Fruit fly (Drosophila melanogaster) whole organism, wandering third instar larva: ENCODE results near the gene Ir11a.

ENCODE experiments used
- Abd-B ChIP-seq: fragments of >200 bp; optimal IDR thresholded peaks from 2 replicates; lab custom pipeline; 2017; ENCODE audit warnings: missing biosample characterization, missing genetic modification characterization
- CG32264 ChIP-seq: fragments of 200-800 bp; sonication (Bioruptor generic); optimal IDR thresholded peaks from 2 replicates; lab custom pipeline; 2016; ENCODE audit warnings: missing biosample characterization, missing genetic modification characterization
- CG9705 ChIP-seq: fragments of 200-800 bp; sonication (Bioruptor generic); optimal IDR thresholded peaks from 2 replicates; lab custom pipeline; 2018; ENCODE audit warnings: missing biosample characterization, mild to moderate bottlenecking, missing genetic modification characterization
- CrebA ChIP-seq: fragments of 200-800 bp; sonication (Bioruptor generic); optimal IDR thresholded peaks from 2 replicates; lab custom pipeline; 2016; ENCODE audit warnings: missing biosample characterization, mild to moderate bottlenecking, missing genetic modification characterization, borderline replicate concordance
- Dfd ChIP-seq: fragments of >200 bp; optimal IDR thresholded peaks from 2 replicates; lab custom pipeline; 2017; ENCODE audit warnings: missing biosample characterization, missing genetic modification characterization
- Dif ChIP-seq: fragments of 200-275, 200-300 bp; sonication (Bioruptor generic); optimal IDR thresholded peaks from 2 replicates; lab custom pipeline; 2018; ENCODE audit warnings: missing biosample characterization, missing genetic modification characterization; ENCODE audit not compliant: partially characterized antibody
- GATAd ChIP-seq: sonication (Bioruptor generic); optimal IDR thresholded peaks from 2 replicates; lab custom pipeline; 2016; ENCODE audit warnings: missing biosample characterization, missing genetic modification characterization
- HLH106 ChIP-seq: fragments of 200-800 bp; optimal IDR thresholded peaks from 3 replicates; lab custom pipeline; 2019; ENCODE audit warnings: missing biosample characterization, mild to moderate bottlenecking, missing genetic modification characterization, moderate library complexity
- Hr78 ChIP-seq: fragments of >200 bp; optimal IDR thresholded peaks from 2 replicates; lab custom pipeline; 2017; ENCODE audit warnings: missing biosample characterization, missing genetic modification characterization
- Hr83 ChIP-seq: fragments of 200-300 bp; sonication (Bioruptor generic); optimal IDR thresholded peaks from 2 replicates; lab custom pipeline; 2016; ENCODE audit warnings: missing biosample characterization, mild to moderate bottlenecking, missing genetic modification characterization, moderate library complexity; ENCODE audit not compliant: poor library complexity, severe bottlenecking
- Jra ChIP-seq: sonication (Bioruptor generic); optimal IDR thresholded peaks from 2 replicates; lab custom pipeline; 2016; ENCODE audit warnings: missing biosample characterization, missing genetic modification characterization
- Mio ChIP-seq: sonication (Bioruptor generic); optimal IDR thresholded peaks from 2 replicates; lab custom pipeline; 2016; ENCODE audit warnings: missing biosample characterization, missing genetic modification characterization
- Myc ChIP-seq: fragments of >200 bp; optimal IDR thresholded peaks from 2 replicates; lab custom pipeline; 2017
- N ChIP-seq: fragments of >200 bp; optimal IDR thresholded peaks from 2 replicates; lab custom pipeline; 2018; ENCODE audit warnings: missing biosample characterization, missing external identifiers, missing genetic modification characterization
- OdsH ChIP-seq: fragments of 200-800 bp; sonication (Bioruptor generic); optimal IDR thresholded peaks from 2 replicates; lab custom pipeline; 2016; ENCODE audit warnings: missing biosample characterization, mild to moderate bottlenecking, missing genetic modification characterization
- Rel ChIP-seq, 2 experiments: fragments of 200-800 bp; sonication (Bioruptor generic) in 1 of 2; optimal IDR thresholded peaks; 2 replicates in 1 of 2; 3 replicates in 1 of 2; lab custom pipeline; 2016 to 2019; ENCODE audit warnings: mild to moderate bottlenecking in 2 of 2, missing biosample characterization in 2 of 2, missing genetic modification characterization in 2 of 2, moderate library complexity in 1 of 2
- Sp1 ChIP-seq: fragments of 200-800 bp; sonication (Bioruptor generic); optimal IDR thresholded peaks from 3 replicates; lab custom pipeline; 2019; ENCODE audit warnings: missing biosample characterization, mild to moderate bottlenecking, missing genetic modification characterization, moderate library complexity
- Vsx2 ChIP-seq: fragments of 200-300, 225-300 bp; sonication (Bioruptor generic); optimal IDR thresholded peaks from 2 replicates; lab custom pipeline; 2018; ENCODE audit warnings: missing biosample characterization, missing genetic modification characterization; ENCODE audit not compliant: partially characterized antibody
- br ChIP-seq: fragments of 200-800 bp; sonication (Bioruptor generic); optimal IDR thresholded peaks from 2 replicates; lab custom pipeline; 2016; ENCODE audit warnings: missing biosample characterization, missing genetic modification characterization
- dl ChIP-seq, 2 experiments: fragments of 175-275, 200-275 bp in 1 of 2; fragments of 200-275 bp in 1 of 2; sonication (Bioruptor generic); optimal IDR thresholded peaks; lab custom pipeline; 2018; ENCODE audit warnings: mild to moderate bottlenecking in 2 of 2, missing biosample characterization in 2 of 2, missing genetic modification characterization in 2 of 2, moderate library complexity in 2 of 2; ENCODE audit not compliant: partially characterized antibody in 2 of 2, insufficient read depth in 1 of 2
- dsf ChIP-seq: sonication (Bioruptor generic); optimal IDR thresholded peaks from 2 replicates; lab custom pipeline; 2016; ENCODE audit warnings: missing biosample characterization, missing genetic modification characterization, borderline replicate concordance
- ey ChIP-seq: fragments of 200-800 bp; sonication (Bioruptor generic); optimal IDR thresholded peaks from 2 replicates; lab custom pipeline; 2016; ENCODE audit warnings: missing biosample characterization, missing genetic modification characterization
- foxo ChIP-seq, 2 experiments: fragments of 200-800 bp; sonication (Bioruptor generic); optimal IDR thresholded peaks; 2 replicates in 1 of 2; 3 replicates in 1 of 2; lab custom pipeline; 2016 to 2017; ENCODE audit warnings: missing biosample characterization in 2 of 2, missing genetic modification characterization in 2 of 2
- fru ChIP-seq: fragments of 200-800 bp; sonication (Bioruptor generic); optimal IDR thresholded peaks from 3 replicates; lab custom pipeline; 2016; ENCODE audit warnings: missing biosample characterization, mild to moderate bottlenecking, missing genetic modification characterization
- h ChIP-seq: fragments of 200-800 bp; sonication (Bioruptor generic); optimal IDR thresholded peaks from 3 replicates; lab custom pipeline; 2016; ENCODE audit warnings: missing biosample characterization, mild to moderate bottlenecking, missing genetic modification characterization
- jim ChIP-seq: fragments of 175-275, 200-325 bp; sonication (Bioruptor generic); optimal IDR thresholded peaks from 2 replicates; lab custom pipeline; 2016; ENCODE audit warnings: missing biosample characterization, mild to moderate bottlenecking, missing genetic modification characterization
- lola ChIP-seq: fragments of >200 bp; optimal IDR thresholded peaks from 2 replicates; lab custom pipeline; 2017; ENCODE audit warnings: missing biosample characterization, missing genetic modification characterization
- pan ChIP-seq: fragments of >200 bp; optimal IDR thresholded peaks from 2 replicates; lab custom pipeline; 2017
- rgr ChIP-seq: fragments of 200-800 bp; sonication (Bioruptor generic); optimal IDR thresholded peaks from 3 replicates; lab custom pipeline; 2016; ENCODE audit warnings: missing biosample characterization, mild to moderate bottlenecking, missing genetic modification characterization
- sage ChIP-seq: fragments of 200-800 bp; sonication (Bioruptor generic); optimal IDR thresholded peaks from 2 replicates; lab custom pipeline; 2016; ENCODE audit warnings: missing biosample characterization, mild to moderate bottlenecking, missing genetic modification characterization
- usp ChIP-seq: fragments of >200 bp; optimal IDR thresholded peaks from 2 replicates; lab custom pipeline; 2017; ENCODE audit warnings: missing biosample characterization, missing genetic modification characterization

Ir11a gene

DNA sequence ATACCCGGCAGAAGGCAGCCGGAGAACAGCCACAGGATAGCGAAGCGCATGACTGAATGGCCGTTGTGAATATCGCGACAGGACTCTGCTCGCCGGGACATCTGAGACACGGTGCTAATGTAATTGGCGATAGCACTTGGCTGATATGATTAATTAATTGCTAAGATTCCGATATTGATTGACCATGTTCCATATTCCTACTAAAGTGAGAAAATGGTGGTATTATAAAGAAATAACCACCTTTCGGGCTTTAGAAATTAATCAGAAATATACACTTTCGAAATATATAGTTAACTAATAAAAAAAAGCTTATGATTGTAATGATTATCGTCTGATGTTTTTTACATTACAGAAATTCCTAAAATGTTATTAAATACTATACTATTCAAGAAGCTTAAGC is at the start of gene Ir11a:
Ir11a (minus strand) TSS at position 101 of the 400 bp plus-strand sequence.
- no peak for TF ChIP-seq Myc (lab: Kevin White, UChicago)
- no peak for TF ChIP-seq N (GFP tag; lab: Kevin White, UChicago)
- TF ChIP-seq usp (GFP tag; lab: Kevin White, UChicago): no peak
- TF ChIP-seq dsf (GFP tag; lab: Kevin White, UChicago): no peak
- TF ChIP-seq Rel (GFP tag; optimal IDR thresholded peaks at IDR 0.05; lab: Kevin White, UChicago): no peak
- TF ChIP-seq Rel (tag; optimal IDR thresholded peaks at IDR 0.05; lab: Kevin White, UChicago): no peak
- no peak for TF ChIP-seq jim (GFP tag; lab: Kevin White, UChicago)
- TF ChIP-seq Vsx2 (GFP tag; lab: Kevin White, UChicago): no peak
- no peak for TF ChIP-seq CG32264 (GFP tag; lab: Kevin White, UChicago)
- TF ChIP-seq ey (GFP tag; lab: Kevin White, UChicago): no peak
- no peak for TF ChIP-seq OdsH
- no peak for TF ChIP-seq Dfd (GFP tag; lab: Kevin White, UChicago)
- no peak for TF ChIP-seq Dif
- TF ChIP-seq pan (lab: Kevin White, UChicago): no peak
- TF ChIP-seq foxo (GFP tag; optimal IDR thresholded peaks at IDR 0.05; lab: Kevin White, UChicago): no peak
- TF ChIP-seq Abd-B (GFP tag; lab: Kevin White, UChicago): no peak
- no peak for TF ChIP-seq Hr78
- no peak for TF ChIP-seq lola (GFP tag; lab: Kevin White, UChicago)
- TF ChIP-seq h: no peak
- TF ChIP-seq rgr (GFP tag; lab: Kevin White, UChicago): no peak

DNA sequence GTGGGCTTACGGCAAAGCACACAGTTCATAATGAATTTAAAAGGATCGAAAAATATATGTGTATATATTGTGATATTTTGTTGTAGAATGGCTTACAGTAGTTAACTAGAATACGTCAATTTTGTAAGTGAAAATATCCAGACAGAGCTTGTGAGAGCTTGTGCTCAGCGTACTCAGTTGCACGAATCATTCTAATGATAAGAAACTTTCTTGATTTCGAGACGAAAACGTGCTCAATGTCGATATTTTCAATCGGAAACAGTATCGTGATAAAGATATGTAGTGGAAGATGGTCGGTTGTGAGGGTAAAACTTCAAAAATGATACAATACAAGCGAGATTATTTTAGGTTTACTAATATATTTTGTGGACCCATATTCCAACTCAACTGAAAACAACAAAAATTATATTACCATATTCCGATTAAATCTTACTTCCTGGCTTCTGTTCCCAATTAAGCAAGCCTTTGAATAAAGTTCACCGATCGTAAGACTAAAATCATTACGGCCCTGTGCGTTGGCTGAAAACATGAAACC is 30.9 kb upstream of the Ir11a start, which contains the start of the genes CG32651 and CG2574:
CG32651 (minus strand) TSS at position 101 of the 535 bp plus-strand sequence.
CG2574 (plus strand) TSS at position 485 of the 535 bp plus-strand sequence.
- TF ChIP-seq Sp1 (GFP tag; lab: Kevin White, UChicago) (no peak), Hr83 (no peak), OdsH (no peak)

DNA sequence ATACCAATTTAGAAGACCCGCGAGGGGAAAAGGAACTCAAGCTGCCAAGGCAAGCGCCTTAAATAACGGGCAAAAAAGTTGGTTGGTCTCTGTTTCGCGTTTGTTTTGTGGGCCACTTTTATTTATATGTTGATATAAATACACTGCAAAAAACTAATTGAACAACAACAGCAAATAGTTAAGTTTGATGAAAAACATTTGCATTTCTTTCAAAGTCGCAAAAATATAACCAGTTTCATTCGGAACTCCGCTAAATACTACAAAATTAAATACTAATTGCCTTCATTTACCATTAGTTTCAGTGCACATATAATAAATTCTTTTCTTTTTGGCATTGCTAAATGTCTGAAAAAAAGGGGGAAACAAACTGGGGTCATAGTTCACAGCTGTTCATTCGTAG is 14.2 kb upstream of the Ir11a start:
- TF ChIP-seq br (GFP tag; lab: Kevin White, UChicago) (no peak), CG9705 (no peak), Jra (GFP tag; lab: Kevin White, UChicago) (no peak), Hr83 (no peak), Myc (lab: Kevin White, UChicago) (no peak), Abd-B (GFP tag; lab: Kevin White, UChicago) (no peak), usp (GFP tag; lab: Kevin White, UChicago) (no peak), fru (GFP tag; lab: Kevin White, UChicago) (no peak), Sp1 (GFP tag; lab: Kevin White, UChicago) (no peak), HLH106 (tag; lab: Kevin White, UChicago) (no peak), GATAd (GFP tag; lab: Kevin White, UChicago) (no peak), Mio (GFP tag; lab: Kevin White, UChicago) (no peak), lola (GFP tag; lab: Kevin White, UChicago) (no peak), OdsH (no peak), jim (GFP tag; lab: Kevin White, UChicago) (no peak), Rel (GFP tag; optimal IDR thresholded peaks at IDR 0.05; lab: Kevin White, UChicago) (no peak), Rel (tag; optimal IDR thresholded peaks at IDR 0.05; lab: Kevin White, UChicago) (no peak), dl (GFP tag; optimal IDR thresholded peaks at IDR 0.05; lab: Kevin White, UChicago; ENCODE audit: insufficient read depth in 1 of 2, partially characterized antibody in 2 of 2) (no peak), dsf (GFP tag; lab: Kevin White, UChicago) (no peak)

DNA sequence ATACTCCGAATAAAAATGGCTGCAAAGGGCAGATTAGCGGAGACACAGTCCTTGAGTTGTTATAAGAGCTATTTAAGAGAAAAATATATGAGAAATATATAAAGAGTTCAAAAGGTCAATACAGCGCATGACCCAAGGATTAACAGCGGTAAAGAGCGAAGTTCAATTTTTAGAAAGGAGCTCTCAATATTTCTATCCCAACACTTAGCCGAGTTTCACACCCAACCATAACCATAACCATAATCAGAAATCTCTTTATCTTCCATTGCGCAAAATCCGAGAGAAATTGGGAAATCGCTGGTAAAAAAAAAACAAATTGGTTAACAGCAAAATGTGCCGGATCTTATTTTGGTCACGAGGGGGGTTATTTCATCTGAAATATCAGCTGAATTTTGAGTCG is 11.6 kb upstream of the Ir11a start:
- TF ChIP-seq h (no peak), CrebA (GFP tag; lab: Kevin White, UChicago) (no peak), Jra (GFP tag; lab: Kevin White, UChicago) (no peak), Dfd (GFP tag; lab: Kevin White, UChicago) (no peak), dsf (GFP tag; lab: Kevin White, UChicago) (no peak), Sp1 (GFP tag; lab: Kevin White, UChicago) (no peak), br (GFP tag; lab: Kevin White, UChicago) (no peak), HLH106 (tag; lab: Kevin White, UChicago) (no peak), dl (GFP tag; optimal IDR thresholded peaks at IDR 0.05; lab: Kevin White, UChicago; ENCODE audit: insufficient read depth in 1 of 2, partially characterized antibody in 2 of 2) (no peak), Vsx2 (GFP tag; lab: Kevin White, UChicago) (no peak), sage (no peak)
- TF ChIP-seq, all 38 proteins: peak for 0
